Worm (Caenorhabditis elegans) whole organism, mixed stage, embryonic: Measurements from ENCODE around the gene idhg-1.

Source experiments
- lin-13 ChIP-seq: fragments of 150-350 bp; optimal IDR thresholded peaks from 2 replicates; lab custom pipeline; 2014; ENCODE audit warnings: missing biosample characterization, missing genetic modification characterization
- nhr-12 ChIP-seq: fragments of 150-350 bp; optimal IDR thresholded peaks from 2 replicates; lab custom pipeline; 2014; ENCODE audit warnings: missing biosample characterization, missing genetic modification characterization
- nhr-28 ChIP-seq: fragments of 150-350 bp; optimal IDR thresholded peaks from 2 replicates; lab custom pipeline; 2014; ENCODE audit warnings: missing biosample characterization, missing genetic modification characterization
- ztf-11 ChIP-seq: fragments of 150-350 bp; optimal IDR thresholded peaks from 2 replicates; lab custom pipeline; 2014; ENCODE audit warnings: missing biosample characterization, missing genetic modification characterization

DNA sequence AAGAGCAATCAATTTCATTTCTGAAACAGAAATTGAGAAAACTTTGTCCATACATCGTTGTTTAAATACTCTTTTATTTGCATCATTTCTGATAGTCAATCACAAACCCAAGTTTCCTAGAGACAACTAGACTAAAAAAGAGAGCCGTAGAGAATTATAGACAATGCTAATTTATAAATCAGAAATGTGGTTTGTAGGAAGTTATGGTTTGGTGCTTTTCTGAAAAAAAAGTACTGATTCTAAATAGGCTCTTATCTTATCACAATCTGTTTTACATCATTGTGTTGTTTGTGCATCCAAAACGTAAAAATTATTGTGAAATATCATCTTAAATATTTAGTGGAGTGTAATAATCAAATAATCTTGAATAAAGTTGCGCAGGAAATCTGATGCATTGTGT, 28.0 kb upstream of the idhg-1 start, which contains the start of gene ugt-62:
- TF ChIP-seq nhr-28 (no peak), lin-13 (no peak), ztf-11 (tag; lab: Kevin White, UChicago) (no peak), nhr-12 (no peak)
